Fruit fly (Drosophila melanogaster) whole organism, embryonic: Measurements from ENCODE around the gene cue.

Experiments
- CG2199 ChIP-seq: fragments of 200-800 bp; sonication (Bioruptor generic); IDR thresholded peaks from 3 replicates; pipeline ENCODE4 v1.3.6; 2022; ENCODE audit warnings: missing biosample characterization, missing genetic modification characterization
- CG2712 ChIP-seq: fragments of 200-800 bp; optimal IDR thresholded peaks from 3 replicates; lab custom pipeline; 2019; ENCODE audit warnings: missing biosample characterization, mild to moderate bottlenecking, missing genetic modification characterization, moderate library complexity
- CG3847 ChIP-seq: fragments of 200-800 bp; sonication (Bioruptor generic); IDR thresholded peaks from 2 replicates; pipeline ENCODE4 v1.3.6; 2022; ENCODE audit warnings: missing biosample characterization, missing genetic modification characterization
- CG8359 ChIP-seq: fragments of 200-800 bp; sonication (Bioruptor generic); optimal IDR thresholded peaks from 2 replicates; lab custom pipeline; 2017; ENCODE audit warnings: missing biosample characterization, mild to moderate bottlenecking, missing genetic modification characterization, borderline replicate concordance
- sima ChIP-seq: fragments of 200-800 bp; sonication (Bioruptor generic); optimal IDR thresholded peaks from 2 replicates; lab custom pipeline; 2016; ENCODE audit warnings: missing biosample characterization, missing genetic modification characterization
- toy ChIP-seq: fragments of 200-800 bp; sonication (Bioruptor generic); IDR thresholded peaks from 2 replicates; pipeline ENCODE4 v1.3.6; 2022; ENCODE audit warnings: missing biosample characterization, missing genetic modification characterization

DNA sequence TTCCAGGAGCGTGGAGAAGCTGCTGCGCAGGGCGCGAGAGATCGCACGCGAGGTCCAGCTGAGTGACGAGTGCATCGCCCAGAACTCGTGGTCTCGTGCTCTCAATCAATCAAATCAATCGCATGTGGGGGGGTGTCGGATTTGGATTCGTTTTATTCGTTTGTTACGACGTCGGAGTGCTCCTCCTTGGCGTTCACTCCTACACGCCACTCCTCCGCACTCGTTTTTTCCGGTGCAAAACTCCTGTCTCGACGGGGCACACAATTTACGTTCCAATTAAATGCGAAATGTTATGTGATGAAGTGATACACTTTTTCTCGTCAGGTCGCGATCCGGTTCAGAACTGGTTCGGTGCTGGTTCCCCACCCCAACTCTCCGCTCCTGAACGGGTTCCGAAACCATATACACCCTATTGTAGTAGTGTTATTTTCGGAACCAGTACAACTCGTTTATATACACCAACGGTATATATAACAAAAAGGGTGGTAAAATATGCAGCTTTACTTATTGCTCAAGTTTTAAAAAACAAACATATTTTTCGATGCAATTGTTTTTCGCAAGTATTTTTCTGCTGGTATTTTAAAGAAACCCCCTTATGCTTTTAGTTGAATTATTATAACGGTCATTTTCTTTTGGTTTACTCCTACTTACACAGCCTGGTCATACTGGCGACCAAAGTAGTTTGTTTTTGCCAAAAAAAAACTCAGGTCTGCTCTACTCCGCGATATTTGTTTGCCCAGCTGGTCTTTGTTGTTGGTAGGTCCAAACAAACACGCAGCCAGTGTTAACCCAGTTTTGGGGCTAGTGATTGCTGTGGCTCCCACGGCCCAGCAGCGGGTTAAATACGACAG is 19.6 kb upstream of the cue start, which contains the start of the genes CG12091 and pns:
- peak; percentile 81 for TF ChIP-seq CG2712 (tag; lab: Kevin White, UChicago)
- TF ChIP-seq CG8359 (GFP tag; lab: Kevin White, UChicago): no peak
- TF ChIP-seq toy (GFP tag; lab: Robert Waterston, UW): no peak
- peak; percentile 73 for TF ChIP-seq CG3847 (GFP tag; lab: Robert Waterston, UW)
- TF ChIP-seq sima (GFP tag; lab: Kevin White, UChicago): peak; percentile 40
- TF ChIP-seq CG2199: no peak
